Fruit fly (Drosophila melanogaster) whole organism, embryonic: ENCODE results near the gene ec.

Source experiments
- Awh ChIP-seq: fragments of 200-800 bp; sonication (Bioruptor generic); IDR thresholded peaks from 2 replicates; pipeline ENCODE4, ENCODE4 v1.3.6; 2022; ENCODE audit warnings: missing biosample characterization, missing genetic modification characterization
- CG10274 ChIP-seq: fragments of 200-800 bp; sonication (Bioruptor generic); optimal IDR thresholded peaks from 3 replicates; lab custom pipeline; 2017; ENCODE audit warnings: missing biosample characterization, mild to moderate bottlenecking, missing genetic modification characterization
- CG11560 ChIP-seq: fragments of 200-800 bp; sonication (Bioruptor generic); IDR thresholded peaks from 3 replicates; pipeline ENCODE4 v1.3.6; 2022; ENCODE audit warnings: missing biosample characterization, missing genetic modification characterization
- CG12104 ChIP-seq: fragments of 200-800 bp; sonication (Bioruptor generic); optimal IDR thresholded peaks from 3 replicates; lab custom pipeline; 2016; ENCODE audit warnings: missing biosample characterization, missing genetic modification characterization
- CG14050 ChIP-seq: fragments of 200-800 bp; sonication (Bioruptor generic); IDR thresholded peaks from 3 replicates; pipeline ENCODE4 v1.3.6; 2022; ENCODE audit warnings: missing biosample characterization, missing genetic modification characterization
- CG14860 ChIP-seq: fragments of 200-800 bp; sonication (Bioruptor generic); IDR thresholded peaks from 3 replicates; pipeline ENCODE4 v1.3.6; 2022; ENCODE audit warnings: missing biosample characterization, missing genetic modification characterization; ENCODE audit not compliant: partially characterized antibody
- CG15011 ChIP-seq: fragments of 200-800 bp; sonication (Bioruptor generic); optimal IDR thresholded peaks from 3 replicates; lab custom pipeline; 2018; ENCODE audit warnings: missing biosample characterization, mild to moderate bottlenecking, missing genetic modification characterization
- CG15601 ChIP-seq: fragments of 200-800 bp; sonication (Bioruptor generic); optimal IDR thresholded peaks from 3 replicates; lab custom pipeline; 2019; ENCODE audit warnings: missing biosample characterization, mild to moderate bottlenecking, missing genetic modification characterization, moderate library complexity
- CG1832 ChIP-seq: fragments of 200-800 bp; sonication (Bioruptor generic); optimal IDR thresholded peaks from 2 replicates; lab custom pipeline; 2017; ENCODE audit warnings: missing biosample characterization, mild to moderate bottlenecking, missing genetic modification characterization, inconsistent platforms
- CG18476 ChIP-seq: fragments of 200-800 bp; sonication (Bioruptor generic); optimal IDR thresholded peaks from 2 replicates; lab custom pipeline; 2016; ENCODE audit warnings: missing biosample characterization, mild to moderate bottlenecking, missing genetic modification characterization
- CG2129 ChIP-seq: fragments of 200-800 bp; sonication (Bioruptor generic); IDR thresholded peaks from 2 replicates; pipeline ENCODE4 v1.3.6; 2022; ENCODE audit warnings: missing biosample characterization, missing genetic modification characterization; ENCODE audit not compliant: partially characterized antibody
- CG3163 ChIP-seq: fragments of 200-800 bp; sonication (Bioruptor generic); optimal IDR thresholded peaks from 3 replicates; lab custom pipeline; 2016; ENCODE audit warnings: missing biosample characterization, missing genetic modification characterization
- CG3838 ChIP-seq: fragments of 200-800 bp; sonication (Bioruptor generic); optimal IDR thresholded peaks from 3 replicates; lab custom pipeline; 2016; ENCODE audit warnings: missing biosample characterization, missing genetic modification characterization
- CG3847 ChIP-seq: fragments of 200-800 bp; sonication (Bioruptor generic); IDR thresholded peaks from 2 replicates; pipeline ENCODE4 v1.3.6; 2022; ENCODE audit warnings: missing biosample characterization, missing genetic modification characterization
- CG5953 ChIP-seq: fragments of 200-800 bp; sonication (Bioruptor generic); IDR thresholded peaks from 2 replicates; pipeline ENCODE4 v1.3.6; 2022; ENCODE audit warnings: missing biosample characterization, missing genetic modification characterization
- CG6654 ChIP-seq: fragments of 200-800 bp; sonication (Bioruptor generic); optimal IDR thresholded peaks from 2 replicates; lab custom pipeline; 2017; ENCODE audit warnings: missing biosample characterization, mild to moderate bottlenecking, missing genetic modification characterization
- CG6791 ChIP-seq: fragments of 200-800 bp; sonication (Bioruptor generic); IDR thresholded peaks from 3 replicates; pipeline ENCODE4 v1.3.6; 2022; ENCODE audit warnings: missing biosample characterization, missing genetic modification characterization; ENCODE audit not compliant: partially characterized antibody
- CG6813 ChIP-seq: fragments of 200-800 bp; sonication (Bioruptor generic); optimal IDR thresholded peaks from 2 replicates; lab custom pipeline; 2017; ENCODE audit warnings: missing biosample characterization, missing genetic modification characterization, mild to moderate bottlenecking, moderate library complexity, missing genetic modification reagents
- CG7271 ChIP-seq: fragments of 200-800 bp; sonication (Bioruptor generic); optimal IDR thresholded peaks from 2 replicates; lab custom pipeline; 2018; ENCODE audit warnings: missing biosample characterization, mild to moderate bottlenecking, missing genetic modification characterization, moderate library complexity
- CG7928 ChIP-seq: fragments of 200-800 bp; sonication (Bioruptor generic); optimal IDR thresholded peaks from 2 replicates; lab custom pipeline; 2017; ENCODE audit warnings: missing biosample characterization, mild to moderate bottlenecking, missing genetic modification characterization
- CG8290 ChIP-seq, 3 experiments: fragments of 200-800 bp; sonication (Bioruptor generic); optimal IDR thresholded peaks; 2 replicates each; lab custom pipeline; 2016 to 2019; ENCODE audit warnings: missing biosample characterization in 3 of 3, missing genetic modification characterization in 3 of 3, mild to moderate bottlenecking in 2 of 3, moderate library complexity in 1 of 3
- Deaf1 ChIP-seq: fragments of 200-800 bp; optimal IDR thresholded peaks from 3 replicates; lab custom pipeline; 2019; ENCODE audit warnings: missing biosample characterization, mild to moderate bottlenecking, missing genetic modification characterization, moderate library complexity
- E2f1 ChIP-seq: fragments of 200-800 bp; sonication (Bioruptor generic); IDR thresholded peaks from 2 replicates; pipeline ENCODE4 v1.3.6; 2022; ENCODE audit warnings: missing biosample characterization, missing genetic modification characterization
- H2.0 ChIP-seq: fragments of 200-800 bp; sonication (Bioruptor generic); IDR thresholded peaks from 2 replicates; pipeline ENCODE4 v1.3.6; 2022; ENCODE audit warnings: missing biosample characterization, missing genetic modification characterization
- HHEX ChIP-seq: fragments of 200-800 bp; sonication (Bioruptor generic); optimal IDR thresholded peaks from 3 replicates; lab custom pipeline; 2017; ENCODE audit warnings: missing biosample characterization, mild to moderate bottlenecking, missing genetic modification characterization, missing genetic modification reagents
- NC2α ChIP-seq: fragments of 200-800 bp; sonication (Bioruptor generic); optimal IDR thresholded peaks from 2 replicates; lab custom pipeline; 2016; ENCODE audit warnings: missing biosample characterization, missing genetic modification characterization
- Nf-YB ChIP-seq: fragments of 200-800 bp; sonication (Bioruptor generic); optimal IDR thresholded peaks from 3 replicates; lab custom pipeline; 2019; ENCODE audit warnings: missing biosample characterization, mild to moderate bottlenecking, missing genetic modification characterization, moderate library complexity
- Nf-YC ChIP-seq: fragments of 200-800 bp; optimal IDR thresholded peaks from 3 replicates; lab custom pipeline; 2019; ENCODE audit warnings: missing biosample characterization, mild to moderate bottlenecking, missing genetic modification characterization, moderate library complexity
- Sox100B ChIP-seq: fragments of 200-800 bp; sonication (Bioruptor generic); optimal IDR thresholded peaks from 3 replicates; lab custom pipeline; 2018; ENCODE audit warnings: missing biosample characterization, mild to moderate bottlenecking, missing genetic modification characterization
- Spps ChIP-seq: fragments of 200-800 bp; sonication (Bioruptor generic); optimal IDR thresholded peaks from 2 replicates; lab custom pipeline; 2018; ENCODE audit warnings: missing biosample characterization, mild to moderate bottlenecking, missing genetic modification characterization
- Vsx1 ChIP-seq: fragments of 200-800 bp; sonication (Bioruptor generic); optimal IDR thresholded peaks from 2 replicates; lab custom pipeline; 2017; ENCODE audit warnings: missing biosample characterization, mild to moderate bottlenecking, missing genetic modification characterization, missing genetic modification reagents
- ara ChIP-seq: fragments of 200-800 bp; sonication (Bioruptor generic); IDR thresholded peaks from 2 replicates; pipeline ENCODE4 v1.3.6; 2022; ENCODE audit warnings: missing biosample characterization, missing genetic modification characterization
- corto ChIP-seq: fragments of 200-800 bp; sonication (Bioruptor generic); optimal IDR thresholded peaks from 2 replicates; lab custom pipeline; 2016; ENCODE audit warnings: missing biosample characterization, mild to moderate bottlenecking, missing genetic modification characterization, moderate library complexity
- en ChIP-seq: fragments of 200-800 bp; sonication (Bioruptor generic); optimal IDR thresholded peaks from 2 replicates; lab custom pipeline; 2016; ENCODE audit warnings: missing biosample characterization, missing genetic modification characterization
- eve ChIP-seq, 2 experiments: fragments of >200 bp; optimal IDR thresholded peaks; 2 replicates each; lab custom pipeline; 2017; ENCODE audit warnings: missing biosample characterization in 2 of 2, missing genetic modification characterization in 2 of 2
- ewg ChIP-seq: fragments of 200-800 bp; sonication (Bioruptor generic); optimal IDR thresholded peaks from 3 replicates; lab custom pipeline; 2017; ENCODE audit warnings: mild to moderate bottlenecking, missing biosample characterization, missing genetic modification reagents, missing genetic modification characterization
- fd96Cb ChIP-seq: fragments of 200-800 bp; sonication (Bioruptor generic); optimal IDR thresholded peaks from 2 replicates; lab custom pipeline; 2018; ENCODE audit warnings: missing biosample characterization, mild to moderate bottlenecking, missing genetic modification characterization, moderate library complexity
- fru ChIP-seq: fragments of >200 bp; optimal IDR thresholded peaks from 2 replicates; lab custom pipeline; 2017
- gce ChIP-seq: fragments of 200-800 bp; sonication (Bioruptor generic); IDR thresholded peaks from 3 replicates; pipeline ENCODE4 v1.3.6; 2022; ENCODE audit warnings: missing biosample characterization, missing genetic modification characterization
- kay ChIP-seq: fragments of 200-800 bp; sonication (Bioruptor generic); optimal IDR thresholded peaks from 2 replicates; lab custom pipeline; 2016; ENCODE audit warnings: missing biosample characterization, missing genetic modification characterization
- ken ChIP-seq: fragments of 200-800 bp; sonication (Bioruptor generic); IDR thresholded peaks from 3 replicates; pipeline ENCODE4 v1.3.6; 2022; ENCODE audit warnings: missing biosample characterization, missing genetic modification characterization
- knrl ChIP-seq: fragments of 200-800 bp; sonication (Bioruptor generic); IDR thresholded peaks from 3 replicates; pipeline ENCODE4 v1.3.6; 2022; ENCODE audit warnings: missing biosample characterization, missing genetic modification characterization; ENCODE audit not compliant: partially characterized antibody
- lola ChIP-seq, 3 experiments: fragments of >200 bp in 2 of 3; fragments of 200-800 bp in 1 of 3; sonication (Bioruptor generic) in 1 of 3; optimal IDR thresholded peaks; 2 replicates each; lab custom pipeline; 2017 to 2019; ENCODE audit warnings: missing biosample characterization in 3 of 3, missing genetic modification characterization in 3 of 3, mild to moderate bottlenecking in 1 of 3, moderate library complexity in 1 of 3
- prd ChIP-seq, 3 experiments: fragments of >200 bp in 2 of 3; fragments of 200-800 bp in 1 of 3; sonication (Bioruptor generic) in 1 of 3; optimal IDR thresholded peaks in 2 of 3; IDR thresholded peaks in 1 of 3; 2 replicates in 2 of 3; 3 replicates in 1 of 3; pipeline versions ENCODE4 v1.3.6 to Lab custom; 2017 to 2022; ENCODE audit warnings: missing biosample characterization in 1 of 3, missing genetic modification characterization in 1 of 3
- pros ChIP-seq: fragments of 200-800 bp; sonication (Bioruptor generic); optimal IDR thresholded peaks from 3 replicates; lab custom pipeline; 2019; ENCODE audit warnings: missing biosample characterization, mild to moderate bottlenecking, missing genetic modification characterization, moderate library complexity
- sens ChIP-seq: fragments of 200-800 bp; sonication (Bioruptor generic); peaks from one replicate; lab custom pipeline; 2016; ENCODE audit warnings: missing biosample characterization, missing genetic modification characterization
- sens-2 ChIP-seq: fragments of 200-800 bp; sonication (Bioruptor generic); IDR thresholded peaks from 2 replicates; pipeline ENCODE4 v1.3.6; 2022; ENCODE audit warnings: missing biosample characterization, missing genetic modification characterization
- sim ChIP-seq: fragments of 200-800 bp; sonication (Bioruptor generic); IDR thresholded peaks from 2 replicates; pipeline ENCODE4 v1.3.6; 2022; ENCODE audit warnings: missing biosample characterization, missing genetic modification characterization
- sima ChIP-seq: fragments of 200-800 bp; sonication (Bioruptor generic); optimal IDR thresholded peaks from 2 replicates; lab custom pipeline; 2016; ENCODE audit warnings: missing biosample characterization, missing genetic modification characterization
- unc-4 ChIP-seq: fragments of 200-800 bp; sonication (Bioruptor generic); IDR thresholded peaks from 2 replicates; pipeline ENCODE4 v1.3.6; 2022; ENCODE audit warnings: missing biosample characterization, missing genetic modification characterization; ENCODE audit not compliant: partially characterized antibody
- vfl ChIP-seq: fragments of 200-800 bp; sonication (Bioruptor generic); optimal IDR thresholded peaks from 2 replicates; lab custom pipeline; 2016; ENCODE audit warnings: missing biosample characterization, missing genetic modification characterization

Gene ec

DNA sequence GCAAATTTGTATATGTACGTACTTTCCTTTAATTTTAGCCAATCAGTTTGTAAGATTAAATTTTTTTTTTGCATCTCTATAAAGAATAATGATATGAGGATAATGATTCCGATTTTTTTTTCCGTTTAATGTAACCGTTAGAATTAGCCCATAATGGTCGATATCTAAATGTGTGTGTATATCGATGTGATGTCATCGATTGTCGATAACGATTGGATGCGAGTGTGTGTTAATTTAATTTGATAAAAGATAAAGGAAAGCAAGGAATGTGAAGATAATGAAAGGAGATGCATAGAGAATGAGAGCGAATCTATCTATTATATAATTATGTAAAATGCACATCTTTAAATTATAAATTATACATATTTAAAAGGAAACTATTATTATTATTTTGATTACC, 23.1 kb upstream of the ec start (continued):
- TF ChIP-seq unc-4 (GFP tag; lab: Robert Waterston, UW), result peak; percentile 64
- no peak for TF ChIP-seq Deaf1 (tag; lab: Kevin White, UChicago)
- no peak for TF ChIP-seq fru (lab: Kevin White, UChicago)
- no peak for TF ChIP-seq ewg
- no peak for TF ChIP-seq CG3847 (GFP tag; lab: Robert Waterston, UW)
- no peak for TF ChIP-seq Awh (GFP tag; lab: Robert Waterston, UW)
- TF ChIP-seq Vsx1 (GFP tag; lab: Kevin White, UChicago), result no peak
- TF ChIP-seq CG1832 (GFP tag; lab: Kevin White, UChicago), result no peak
- TF ChIP-seq sens (GFP tag; lab: Kevin White, UChicago), result no peak
- no peak for TF ChIP-seq CG11560
- TF ChIP-seq CG15011 (GFP tag; lab: Kevin White, UChicago), result no peak
- no peak for TF ChIP-seq prd (optimal IDR thresholded peaks at IDR 0.05; lab: Kevin White, UChicago)
- no peak for TF ChIP-seq prd (GFP tag; IDR thresholded peaks at IDR 0.05; lab: Robert Waterston, UW)
- no peak for TF ChIP-seq H2.0 (GFP tag; lab: Robert Waterston, UW)
- no peak for TF ChIP-seq CG8290 (GFP tag; optimal IDR thresholded peaks at IDR 0.05; lab: Kevin White, UChicago)
- no peak for TF ChIP-seq CG8290 (tag; optimal IDR thresholded peaks at IDR 0.05; lab: Kevin White, UChicago)
- TF ChIP-seq CG6654 (GFP tag; lab: Kevin White, UChicago), result no peak
- no peak for TF ChIP-seq E2f1
- TF ChIP-seq Nf-YB (GFP tag; lab: Kevin White, UChicago), result no peak
- TF ChIP-seq Sox100B, result no peak
- no peak for TF ChIP-seq CG2129
- no peak for TF ChIP-seq pros (GFP tag; lab: Kevin White, UChicago)
- TF ChIP-seq CG10274 (GFP tag; lab: Kevin White, UChicago), result no peak
- TF ChIP-seq Spps (tag; lab: Kevin White, UChicago), result no peak
- no peak for TF ChIP-seq kay
- TF ChIP-seq vfl, result no peak
- TF ChIP-seq sima, result no peak
- TF ChIP-seq ara (GFP tag; lab: Robert Waterston, UW), result no peak
- peak; percentile 44; the same call in 1 of the 3 replicates for TF ChIP-seq knrl (GFP tag; lab: Robert Waterston, UW)
- TF ChIP-seq gce (GFP tag; lab: Robert Waterston, UW), result no peak
- no peak for TF ChIP-seq CG14050 (GFP tag; lab: Robert Waterston, UW)
- no peak for TF ChIP-seq CG18476 (GFP tag; lab: Kevin White, UChicago)
- no peak for TF ChIP-seq eve (GFP tag; optimal IDR thresholded peaks at IDR 0.05; lab: Kevin White, UChicago)
- no peak for TF ChIP-seq lola (GFP tag; optimal IDR thresholded peaks at IDR 0.05; lab: Kevin White, UChicago)
- TF ChIP-seq CG14860 (GFP tag; lab: Robert Waterston, UW), result peak; percentile 76
- no peak for TF ChIP-seq CG12104
- TF ChIP-seq fd96Cb (tag; lab: Kevin White, UChicago), result no peak
- no peak for TF ChIP-seq CG3838
- TF ChIP-seq CG6791, result peak; percentile 91
- TF ChIP-seq CG3163 (GFP tag; lab: Kevin White, UChicago), result no peak
- no peak for TF ChIP-seq HHEX (GFP tag; lab: Kevin White, UChicago)
- TF ChIP-seq CG15601 (tag; lab: Kevin White, UChicago), result no peak
- TF ChIP-seq CG7271 (tag; lab: Kevin White, UChicago), result no peak
- no peak for TF ChIP-seq corto (GFP tag; lab: Kevin White, UChicago)
- TF ChIP-seq Nf-YC (tag; lab: Kevin White, UChicago), result no peak
- TF ChIP-seq en (GFP tag; lab: Kevin White, UChicago), result no peak
- no peak for TF ChIP-seq sens-2 (GFP tag; lab: Robert Waterston, UW)
- TF ChIP-seq CG7928 (GFP tag; lab: Kevin White, UChicago), result no peak
- TF ChIP-seq ken (GFP tag; lab: Robert Waterston, UW), result no peak
- TF ChIP-seq sim (GFP tag; lab: Robert Waterston, UW), result no peak
- no peak for TF ChIP-seq CG5953 (GFP tag; lab: Robert Waterston, UW)
- no peak for TF ChIP-seq NC2α (GFP tag; lab: Kevin White, UChicago)
- TF ChIP-seq CG6813 (GFP tag; lab: Kevin White, UChicago), result no peak
